Fruit fly (Drosophila melanogaster): ENCODE data around the gene CG3223.
A peak's percentile ranks its signal among the peaks of the same experiment; 100 is the strongest.

Gene CG3223

dm6 chr3R:8013121-8014009 lies 4.2 kb downstream of the CG3223 start, which contains the start of the genes CG10435 and Pbp95 (continued):
- TF ChIP-seq CG14441 (GFP tag; IDR thresholded peaks at IDR 0.05) (peak; percentile 47), Bdp1 (GFP tag; optimal IDR thresholded peaks at IDR 0.05) (no peak), emc (GFP tag; optimal IDR thresholded peaks at IDR 0.05) (no peak), Mad (GFP tag; optimal IDR thresholded peaks at IDR 0.05) (no peak), CG11093 (GFP tag; IDR thresholded peaks at IDR 0.05) (no peak), ATbp (GFP tag; optimal IDR thresholded peaks at IDR 0.05) (no peak), Dll (GFP tag; IDR thresholded peaks at IDR 0.05; ENCODE audit: partially characterized antibody) (peak; percentile 80), crp (GFP tag; optimal IDR thresholded peaks at IDR 0.05) (peak; percentile 35 to 88), Doc2 (GFP tag; IDR thresholded peaks at IDR 0.05) (no peak), Dfd (GFP tag; optimal IDR thresholded peaks at IDR 0.05) (no peak), Ets97D (GFP tag; optimal IDR thresholded peaks at IDR 0.05) (peak; percentile 51), Hr3 (GFP tag; optimal IDR thresholded peaks at IDR 0.05) (peak; percentile 49), CG10321 (GFP tag; IDR thresholded peaks at IDR 0.05) (no peak), CG10979 (tag; optimal IDR thresholded peaks at IDR 0.05) (peak; percentile 18), da (GFP tag; optimal IDR thresholded peaks at IDR 0.05) (no peak), CG10431 (GFP tag; optimal IDR thresholded peaks at IDR 0.05) (no peak), zfh1 (GFP tag; IDR thresholded peaks at IDR 0.05) (peak; percentile 72), CG17568 (GFP tag; optimal IDR thresholded peaks at IDR 0.05) (no peak), CG30403 (GFP tag; optimal IDR thresholded peaks at IDR 0.05) (peak; percentile 76), insv (GFP tag; optimal IDR thresholded peaks at IDR 0.05) (peak in 1 of 2 experiments; percentile 32), CG8478 (optimal IDR thresholded peaks at IDR 0.05) (no peak), Dp (GFP tag; optimal IDR thresholded peaks at IDR 0.05) (no peak), Ada2b (GFP tag; IDR thresholded peaks at IDR 0.05) (peak; percentile 35; the same call in 1 of the 2 replicates), Med (GFP tag) (peak; percentile 95), CG17359 (tag; optimal IDR thresholded peaks at IDR 0.05) (peak; percentile 51), Xrp1 (GFP tag; IDR thresholded peaks at IDR 0.05) (peak; percentile 53; the same call in 1 of the 2 replicates), crc (GFP tag; optimal IDR thresholded peaks at IDR 0.05) (peak; percentile 51), Bteb2 (GFP tag; optimal IDR thresholded peaks at IDR 0.05) (no peak), CG13287 (GFP tag; IDR thresholded peaks at IDR 0.05; ENCODE audit: partially characterized antibody) (peak; percentile 76), CG5180 (GFP tag; optimal IDR thresholded peaks at IDR 0.05) (no peak), Awh (GFP tag; IDR thresholded peaks at IDR 0.05) (no peak), sens (GFP tag) (peak; percentile 87)

- TF ChIP-seq ewg (GFP tag; optimal IDR thresholded peaks at IDR 0.05) = peak; percentile 47
- TF ChIP-seq dpn (GFP tag; optimal IDR thresholded peaks at IDR 0.05) = no peak
- TF ChIP-seq CG32772 (GFP tag; IDR thresholded peaks at IDR 0.05) = no peak
- TF ChIP-seq seq (GFP tag; IDR thresholded peaks at IDR 0.05) = peak; percentile 59
- peak; percentile 72 for TF ChIP-seq crol (GFP tag; IDR thresholded peaks at IDR 0.05)
- TF ChIP-seq fd96Cb (tag; optimal IDR thresholded peaks at IDR 0.05) = no peak
- TF ChIP-seq Asciz (GFP tag; optimal IDR thresholded peaks at IDR 0.05) = no peak
- TF ChIP-seq MBD-R2 (GFP tag; IDR thresholded peaks at IDR 0.05) = 0 out of 2 replicates have a peak, but pooled peaks have one; percentile 15
Measured at dm6 chr3R:8026515-8026914, 17.3 kb downstream of the CG3223 start.
